Fruit fly (Drosophila melanogaster): ENCODE measurements around the gene CG13599.

Gene CG13599

DNA sequence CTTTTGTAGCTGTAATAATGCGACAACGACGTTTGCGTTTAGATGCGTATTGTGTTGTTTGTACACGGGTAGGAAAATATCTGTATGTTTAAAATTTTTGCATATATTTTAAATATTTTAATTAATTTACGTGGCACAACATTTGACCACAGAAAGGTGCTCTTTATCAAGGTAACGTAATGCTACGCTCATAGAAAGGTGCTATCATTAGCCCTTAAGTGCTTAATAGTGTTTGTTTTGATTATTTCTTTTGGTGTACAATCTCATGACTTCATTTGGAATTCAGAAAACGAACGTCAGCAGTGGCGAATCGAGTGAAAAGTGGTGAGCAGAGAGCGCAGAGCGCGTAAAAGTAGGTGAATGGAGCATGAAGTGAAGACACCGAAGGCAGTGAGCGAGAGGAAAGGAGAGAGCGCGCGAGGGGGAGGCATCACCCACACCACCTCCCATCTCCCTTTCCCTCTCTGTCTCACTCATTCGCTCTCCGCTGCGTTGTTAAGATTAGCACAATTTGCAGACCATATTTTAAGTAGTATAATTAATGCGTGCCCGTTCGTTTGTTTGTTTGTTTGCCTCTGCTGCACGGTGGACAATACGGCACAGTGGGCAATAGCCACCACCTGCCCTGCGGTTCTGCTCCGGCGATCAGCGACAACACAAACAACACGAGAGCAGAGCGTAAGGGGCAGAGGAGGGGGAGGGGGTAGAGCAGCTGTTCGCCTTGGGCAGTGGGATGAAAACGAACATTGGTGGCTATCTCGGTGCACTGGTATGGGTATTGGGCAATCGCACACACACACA is 9.5 kb upstream of the CG13599 start (continued):
- TF ChIP-seq Hr78 (GFP tag; optimal IDR thresholded peaks at IDR 0.05) (peak in 1 of 2 experiments; percentile 6), CG17612 (GFP tag; IDR thresholded peaks at IDR 0.05) (0 out of 2 replicates have a peak, but pooled peaks have one; percentile 11), hth (optimal IDR thresholded peaks at IDR 0.05) (no peak), da (GFP tag; optimal IDR thresholded peaks at IDR 0.05) (peak; percentile 91), pfk (GFP tag; optimal IDR thresholded peaks at IDR 0.05) (peak; percentile 8), stc (GFP tag; IDR thresholded peaks at IDR 0.05) (peak; percentile 74), Elba2 (GFP tag; optimal IDR thresholded peaks at IDR 0.05) (no peak), klu (GFP tag; IDR thresholded peaks at IDR 0.05) (peak; percentile 58; the same call in 1 of the 2 replicates), CG32532 (GFP tag; IDR thresholded peaks at IDR 0.05) (peak; percentile 61; the same call in 1 of the 2 replicates), HmgZ (tag; optimal IDR thresholded peaks at IDR 0.05) (peak; percentile 53), CG34224 (GFP tag; IDR thresholded peaks at IDR 0.05; ENCODE audit: partially characterized antibody) (0 out of 3 replicates have a peak, but pooled peaks have one; percentile 6), CG34376 (GFP tag; optimal IDR thresholded peaks at IDR 0.05) (peak; percentile 32), CG13775 (GFP tag; optimal IDR thresholded peaks at IDR 0.05) (peak; percentile 10), CG14014 (GFP tag; IDR thresholded peaks at IDR 0.05) (peak; percentile 20; the same call in 1 of the 2 replicates), eve (GFP tag; optimal IDR thresholded peaks at IDR 0.05) (no peak), B-H2 (GFP tag; optimal IDR thresholded peaks at IDR 0.05) (no peak), Sox102F (GFP tag; optimal IDR thresholded peaks at IDR 0.05) (peak; percentile 66), CG16815 (GFP tag; optimal IDR thresholded peaks at IDR 0.05) (no peak), Ptx1 (GFP tag; IDR thresholded peaks at IDR 0.05) (peak; percentile 62), Six4 (GFP tag; optimal IDR thresholded peaks at IDR 0.05) (peak; percentile 10), org-1 (GFP tag; optimal IDR thresholded peaks at IDR 0.05) (peak; percentile 26), NFAT (GFP tag; IDR thresholded peaks at IDR 0.05) (no peak; the same call in 1 of the 2 replicates), ATbp (GFP tag; optimal IDR thresholded peaks at IDR 0.05) (peak; percentile 64), CG10979 (tag; optimal IDR thresholded peaks at IDR 0.05) (peak; percentile 27), scrt (GFP tag; optimal IDR thresholded peaks at IDR 0.05) (no peak), Lim3 (GFP tag; IDR thresholded peaks at IDR 0.05) (no peak), Adf1 (GFP tag; IDR thresholded peaks at IDR 0.05) (peak; percentile 40; the same call in 1 of the 2 replicates), D (optimal IDR thresholded peaks at IDR 0.05) (no peak), D (GFP tag; optimal IDR thresholded peaks at IDR 0.05) (peak; percentile 20), CG11093 (GFP tag; IDR thresholded peaks at IDR 0.05) (peak; percentile 15; the same call in 1 of the 3 replicates), onecut (GFP tag; IDR thresholded peaks at IDR 0.05) (peak; percentile 12; the same call in 1 of the 2 replicates), CG4424 (GFP tag; optimal IDR thresholded peaks at IDR 0.05) (no peak), ssp (GFP tag; IDR thresholded peaks at IDR 0.05) (no peak), ab (GFP tag; optimal IDR thresholded peaks at IDR 0.05) (no peak), Doc2 (GFP tag; IDR thresholded peaks at IDR 0.05) (no peak), CG12391 (tag; optimal IDR thresholded peaks at IDR 0.05) (peak; percentile 37), zfh1 (GFP tag; IDR thresholded peaks at IDR 0.05) (peak; percentile 57; the same call in 1 of the 3 replicates), CG2678 (tag; optimal IDR thresholded peaks at IDR 0.05) (peak; percentile 60), Sry-δ (GFP tag; optimal IDR thresholded peaks at IDR 0.05) (no peak), ash1 (GFP tag; optimal IDR thresholded peaks at IDR 0.05) (peak; percentile 55), MBD-R2 (GFP tag; IDR thresholded peaks at IDR 0.05) (peak; percentile 13; the same call in 1 of the 2 replicates), Xbp1 (GFP tag; optimal IDR thresholded peaks at IDR 0.05) (peak; percentile 63), CG17186 (GFP tag; optimal IDR thresholded peaks at IDR 0.05) (no peak), bcd (GFP tag; optimal IDR thresholded peaks at IDR 0.05) (no peak), CG7839 (tag; optimal IDR thresholded peaks at IDR 0.05) (peak; percentile 60), Dbx (GFP tag; IDR thresholded peaks at IDR 0.05) (0 out of 3 replicates have a peak, but pooled peaks have one; percentile 24), CkIIα-i1 (GFP tag; IDR thresholded peaks at IDR 0.05) (no peak), Atf6 (GFP tag; IDR thresholded peaks at IDR 0.05) (peak; percentile 14; the same call in 1 of the 2 replicates), NfI (GFP tag; optimal IDR thresholded peaks at IDR 0.05) (peak; percentile 65)
